Fruit fly (Drosophila melanogaster): ENCODE data around the gene CG10516.

CG10516 gene

DNA sequence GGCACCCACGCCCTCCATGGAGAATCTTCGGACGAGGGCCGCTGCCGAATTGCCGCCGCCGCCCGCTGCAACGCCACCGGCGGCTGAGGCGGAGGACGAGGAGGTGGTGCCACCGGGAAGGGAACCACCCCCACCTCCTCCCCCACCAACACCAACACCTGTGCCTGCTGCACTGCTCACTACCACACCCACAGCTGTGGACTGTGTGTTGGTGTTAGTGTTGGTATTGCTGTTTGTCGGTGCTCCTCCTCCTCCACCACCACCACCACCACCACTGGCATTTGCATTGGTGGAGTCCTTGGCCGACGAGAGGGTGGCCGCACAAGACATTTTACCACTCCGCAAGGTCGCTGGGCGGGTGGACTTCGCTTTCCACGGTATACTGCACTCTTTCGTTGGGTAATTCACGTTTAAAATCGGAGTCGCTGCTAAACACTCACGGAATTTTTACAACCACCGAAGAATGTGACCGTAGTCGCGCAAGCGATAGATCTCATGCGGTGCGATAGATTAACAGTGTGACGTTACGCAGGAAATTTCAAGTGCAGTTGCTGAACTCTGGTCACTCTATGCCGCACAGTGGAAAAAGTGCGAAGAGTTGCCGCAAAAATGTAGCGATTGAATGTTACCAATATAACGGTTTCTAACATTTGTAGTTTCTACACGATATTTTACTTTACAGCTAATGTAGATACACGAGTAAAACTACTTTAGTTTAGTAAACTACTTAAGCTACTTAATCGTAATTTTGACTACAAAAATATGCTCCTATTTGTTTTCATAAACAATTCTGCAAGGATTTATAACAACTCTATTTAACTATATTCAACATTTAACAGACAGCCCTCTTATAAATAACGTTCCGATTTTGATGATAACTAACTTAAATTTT is 43.6 kb downstream of the CG10516 start, which contains the start of gene mib1:
TSS of gene mib1 (minus strand) at position 494 of the 892 bp plus-strand sequence.
- TF ChIP-seq lola (GFP tag; optimal IDR thresholded peaks at IDR 0.05) (no peak), HLH106 (tag; optimal IDR thresholded peaks at IDR 0.05) (peak; percentile 25), jim (GFP tag; optimal IDR thresholded peaks at IDR 0.05) (no peak), psq (GFP tag; optimal IDR thresholded peaks at IDR 0.05) (peak; percentile 29), dmrt93B (GFP tag; optimal IDR thresholded peaks at IDR 0.05) (no peak), Jra (GFP tag; optimal IDR thresholded peaks at IDR 0.05) (no peak), tai (GFP tag; optimal IDR thresholded peaks at IDR 0.05) (no peak), Hnf4 (GFP tag; optimal IDR thresholded peaks at IDR 0.05) (no peak), Abd-B (GFP tag; optimal IDR thresholded peaks at IDR 0.05) (no peak), Dif (GFP tag; optimal IDR thresholded peaks at IDR 0.05; ENCODE audit: partially characterized antibody) (peak; percentile 14), br (GFP tag; optimal IDR thresholded peaks at IDR 0.05) (no peak), h (GFP tag; optimal IDR thresholded peaks at IDR 0.05) (peak; percentile 14), Hr83 (GFP tag; optimal IDR thresholded peaks at IDR 0.05; ENCODE audit: poor library complexity, severe bottlenecking) (peak; percentile 71), dl (GFP tag; optimal IDR thresholded peaks at IDR 0.05; ENCODE audit: insufficient read depth in 1 of 2, partially characterized antibody in 2 of 2) (no peak), N (GFP tag; optimal IDR thresholded peaks at IDR 0.05) (peak; percentile 63), CG32264 (GFP tag; optimal IDR thresholded peaks at IDR 0.05) (no peak), Vsx2 (GFP tag; optimal IDR thresholded peaks at IDR 0.05; ENCODE audit: partially characterized antibody) (no peak), woc (GFP tag; optimal IDR thresholded peaks at IDR 0.05) (peak; percentile 88), foxo (GFP tag; optimal IDR thresholded peaks at IDR 0.05) (peak in 1 of 2 experiments; percentile 18), sage (GFP tag; optimal IDR thresholded peaks at IDR 0.05) (no peak), OdsH (GFP tag; optimal IDR thresholded peaks at IDR 0.05) (no peak), brk (GFP tag; optimal IDR thresholded peaks at IDR 0.05) (no peak), GATAd (GFP tag; optimal IDR thresholded peaks at IDR 0.05) (no peak), dsf (GFP tag; optimal IDR thresholded peaks at IDR 0.05; ENCODE audit: borderline replicate concordance) (no peak), Myc (optimal IDR thresholded peaks at IDR 0.05) (peak; percentile 6), Sp1 (GFP tag; optimal IDR thresholded peaks at IDR 0.05) (peak; percentile 43), CrebA (GFP tag; optimal IDR thresholded peaks at IDR 0.05; ENCODE audit: borderline replicate concordance) (no peak), Mio (GFP tag; optimal IDR thresholded peaks at IDR 0.05) (no peak), Hr78 (GFP tag; optimal IDR thresholded peaks at IDR 0.05) (no peak), Dfd (GFP tag; optimal IDR thresholded peaks at IDR 0.05) (peak; percentile 85), CG9705 (GFP tag; optimal IDR thresholded peaks at IDR 0.05) (no peak), sv (GFP tag; optimal IDR thresholded peaks at IDR 0.05) (no peak), Rel (GFP tag; optimal IDR thresholded peaks at IDR 0.05) (no peak), Rel (tag; optimal IDR thresholded peaks at IDR 0.05) (peak; percentile 56), rgr (GFP tag; optimal IDR thresholded peaks at IDR 0.05) (no peak), fru (GFP tag; optimal IDR thresholded peaks at IDR 0.05) (peak; percentile 34), usp (GFP tag; optimal IDR thresholded peaks at IDR 0.05) (no peak), ey (GFP tag; optimal IDR thresholded peaks at IDR 0.05) (no peak), pan (optimal IDR thresholded peaks at IDR 0.05) (no peak)

dm6 chr3L:16012315-16012950 is 44.4 kb downstream of the CG10516 start:
- TF ChIP-seq dl (GFP tag; optimal IDR thresholded peaks at IDR 0.05; ENCODE audit: insufficient read depth in 1 of 2, partially characterized antibody in 2 of 2) (no peak), foxo (GFP tag; optimal IDR thresholded peaks at IDR 0.05) (no peak), sv (GFP tag; optimal IDR thresholded peaks at IDR 0.05) (no peak), CG9705 (GFP tag; optimal IDR thresholded peaks at IDR 0.05) (no peak), Myc (optimal IDR thresholded peaks at IDR 0.05) (no peak), Hr83 (GFP tag; optimal IDR thresholded peaks at IDR 0.05; ENCODE audit: poor library complexity, severe bottlenecking) (no peak), Dif (GFP tag; optimal IDR thresholded peaks at IDR 0.05; ENCODE audit: partially characterized antibody) (no peak), HLH106 (tag; optimal IDR thresholded peaks at IDR 0.05) (no peak), dsf (GFP tag; optimal IDR thresholded peaks at IDR 0.05; ENCODE audit: borderline replicate concordance) (no peak), CrebA (GFP tag; optimal IDR thresholded peaks at IDR 0.05; ENCODE audit: borderline replicate concordance) (no peak), CG32264 (GFP tag; optimal IDR thresholded peaks at IDR 0.05) (no peak), jim (GFP tag; optimal IDR thresholded peaks at IDR 0.05) (no peak), psq (GFP tag; optimal IDR thresholded peaks at IDR 0.05) (no peak), GATAd (GFP tag; optimal IDR thresholded peaks at IDR 0.05) (no peak), Hnf4 (GFP tag; optimal IDR thresholded peaks at IDR 0.05) (no peak), fru (GFP tag; optimal IDR thresholded peaks at IDR 0.05) (no peak), Jra (GFP tag; optimal IDR thresholded peaks at IDR 0.05) (no peak), lola (GFP tag; optimal IDR thresholded peaks at IDR 0.05) (no peak), h (GFP tag; optimal IDR thresholded peaks at IDR 0.05) (no peak), Vsx2 (GFP tag; optimal IDR thresholded peaks at IDR 0.05; ENCODE audit: partially characterized antibody) (no peak)
